Worm (Caenorhabditis elegans) whole organism, late embryonic: Measurements from ENCODE around the gene dao-2.

Experiments used
- C08G9.2 ChIP-seq: sonication (generic microtip); optimal IDR thresholded peaks from 2 replicates; lab custom pipeline; 2016; ENCODE audit warnings: mild to moderate bottlenecking, missing genetic modification characterization, moderate library complexity, missing compliant biosample characterization
- C38D4.7 ChIP-seq: fragments of 200-800 bp; sonication (Bioruptor generic); optimal IDR thresholded peaks from 2 replicates; lab custom pipeline; 2018; ENCODE audit warnings: mild to moderate bottlenecking, missing genetic modification characterization, moderate library complexity, missing compliant biosample characterization
- F13H6.1 ChIP-seq: sonication (generic microtip); optimal IDR thresholded peaks from 2 replicates; lab custom pipeline; 2016; ENCODE audit warnings: missing genetic modification characterization, missing compliant biosample characterization
- K02D7.2 ChIP-seq: sonication (generic microtip); optimal IDR thresholded peaks from 2 replicates; lab custom pipeline; 2017; ENCODE audit warnings: mild to moderate bottlenecking, missing genetic modification characterization, missing compliant biosample characterization
- T23F11.4 ChIP-seq: fragments of 200-800 bp; sonication (Bioruptor generic); optimal IDR thresholded peaks from 2 replicates; lab custom pipeline; 2018; ENCODE audit warnings: mild to moderate bottlenecking, missing genetic modification characterization, missing compliant biosample characterization
- ahr-1 ChIP-seq: sonication (generic microtip); optimal IDR thresholded peaks from 2 replicates; lab custom pipeline; 2016; ENCODE audit warnings: missing genetic modification characterization, missing compliant biosample characterization
- ceh-14 ChIP-seq: sonication (generic microtip); optimal IDR thresholded peaks from 2 replicates; lab custom pipeline; 2016; ENCODE audit warnings: missing genotype, missing genetic modification characterization, missing compliant biosample characterization
- ceh-18 ChIP-seq: sonication (generic microtip); optimal IDR thresholded peaks from 2 replicates; lab custom pipeline; 2016; ENCODE audit warnings: missing genetic modification characterization, missing compliant biosample characterization
- ceh-2 ChIP-seq: sonication (generic microtip); optimal IDR thresholded peaks from 2 replicates; lab custom pipeline; 2016; ENCODE audit warnings: missing genotype, missing genetic modification characterization, missing compliant biosample characterization
- ceh-24 ChIP-seq: sonication (generic microtip); optimal IDR thresholded peaks from 2 replicates; lab custom pipeline; 2016; ENCODE audit warnings: mild to moderate bottlenecking, missing genetic modification characterization, missing compliant biosample characterization
- ceh-30 ChIP-seq: fragments of 150-350 bp; optimal IDR thresholded peaks from 2 replicates; lab custom pipeline; 2014; ENCODE audit warnings: missing biosample characterization, missing genetic modification characterization
- ceh-31 ChIP-seq: sonication (generic microtip); optimal IDR thresholded peaks from 2 replicates; lab custom pipeline; 2016; ENCODE audit warnings: missing genetic modification characterization, missing compliant biosample characterization
- ceh-34 ChIP-seq: sonication (generic microtip); optimal IDR thresholded peaks from 2 replicates; lab custom pipeline; 2016; ENCODE audit warnings: mild to moderate bottlenecking, missing genetic modification characterization, missing compliant biosample characterization
- ceh-45 ChIP-seq: fragments of 200-800 bp; sonication (Bioruptor generic); IDR thresholded peaks from 2 replicates; pipeline ENCODE4 v1.3.6; 2022; ENCODE audit warnings: missing genetic modification reagents, missing genetic modification characterization, missing compliant biosample characterization
- ceh-6 ChIP-seq: fragments of 200-800 bp; sonication (Bioruptor generic); optimal IDR thresholded peaks from 2 replicates; lab custom pipeline; 2018; ENCODE audit warnings: mild to moderate bottlenecking, missing genetic modification characterization, missing compliant biosample characterization
- ceh-9 ChIP-seq: sonication (generic microtip); optimal IDR thresholded peaks from 2 replicates; lab custom pipeline; 2016; ENCODE audit warnings: mild to moderate bottlenecking, missing genetic modification characterization, inconsistent platforms, missing compliant biosample characterization
- che-1 ChIP-seq: sonication (generic microtip); optimal IDR thresholded peaks from 2 replicates; lab custom pipeline; 2016; ENCODE audit warnings: mild to moderate bottlenecking, missing genetic modification characterization, missing compliant biosample characterization
- elt-2 ChIP-seq: sonication (generic microtip); optimal IDR thresholded peaks from 2 replicates; lab custom pipeline; 2016; ENCODE audit warnings: missing genetic modification reagents, missing genetic modification characterization, missing compliant biosample characterization
- ets-4 ChIP-seq: sonication (generic microtip); optimal IDR thresholded peaks from 2 replicates; lab custom pipeline; 2016; ENCODE audit warnings: missing genetic modification characterization, missing compliant biosample characterization
- fax-1 ChIP-seq: sonication (generic microtip); optimal IDR thresholded peaks from 2 replicates; lab custom pipeline; 2016; ENCODE audit warnings: missing genotype, missing genetic modification characterization, missing compliant biosample characterization
- fkh-6 ChIP-seq: sonication (generic microtip); optimal IDR thresholded peaks from 2 replicates; lab custom pipeline; 2016; ENCODE audit warnings: missing genetic modification characterization, missing compliant biosample characterization
- gmeb-2 ChIP-seq: sonication (generic microtip); optimal IDR thresholded peaks from 2 replicates; lab custom pipeline; 2016; ENCODE audit warnings: missing genetic modification characterization, inconsistent platforms, missing compliant biosample characterization
- hlh-13 ChIP-seq: fragments of 200-800 bp; sonication (Bioruptor generic); optimal IDR thresholded peaks from 2 replicates; lab custom pipeline; 2018; ENCODE audit warnings: mild to moderate bottlenecking, missing genetic modification characterization, missing compliant biosample characterization
- hlh-8 ChIP-seq: sonication (generic microtip); optimal IDR thresholded peaks from 2 replicates; lab custom pipeline; 2016; ENCODE audit warnings: missing genotype, missing genetic modification characterization, missing compliant biosample characterization
- lim-6 ChIP-seq: sonication (generic microtip); optimal IDR thresholded peaks from 2 replicates; lab custom pipeline; 2016; ENCODE audit warnings: missing genetic modification characterization, missing compliant biosample characterization
- lin-11 ChIP-seq: fragments of 200-800 bp; sonication (Bioruptor generic); optimal IDR thresholded peaks from 2 replicates; lab custom pipeline; 2018; ENCODE audit warnings: mild to moderate bottlenecking, missing genetic modification characterization, missing compliant biosample characterization
- mec-3 ChIP-seq: sonication (generic microtip); optimal IDR thresholded peaks from 2 replicates; lab custom pipeline; 2016; ENCODE audit warnings: borderline replicate concordance, missing genetic modification characterization, missing compliant biosample characterization
- nfya-1 ChIP-seq: sonication (generic microtip); optimal IDR thresholded peaks from 2 replicates; lab custom pipeline; 2017; ENCODE audit warnings: missing genetic modification characterization, mild to moderate bottlenecking, missing compliant biosample characterization, antibody characterized with exemption, moderate library complexity
- nhr-11 ChIP-seq: fragments of 150-350 bp; optimal IDR thresholded peaks from 2 replicates; lab custom pipeline; 2014; ENCODE audit warnings: missing biosample characterization, missing genetic modification characterization
- nhr-232 ChIP-seq: sonication (generic microtip); optimal IDR thresholded peaks from 2 replicates; lab custom pipeline; 2016; ENCODE audit warnings: missing genetic modification characterization, missing compliant biosample characterization
- npax-4 ChIP-seq: sonication (generic microtip); optimal IDR thresholded peaks from 2 replicates; lab custom pipeline; 2016; ENCODE audit warnings: missing genetic modification characterization, missing compliant biosample characterization
- pag-3 ChIP-seq: sonication (generic microtip); optimal IDR thresholded peaks from 2 replicates; lab custom pipeline; 2016; ENCODE audit warnings: missing compliant biosample characterization, missing genetic modification characterization, borderline replicate concordance
- pat-9 ChIP-seq: fragments of 200-800 bp; sonication (Bioruptor generic); optimal IDR thresholded peaks from 2 replicates; lab custom pipeline; 2018; ENCODE audit warnings: mild to moderate bottlenecking, missing genetic modification characterization, moderate library complexity, missing compliant biosample characterization
- pha-2 ChIP-seq: sonication (generic microtip); optimal IDR thresholded peaks from 2 replicates; lab custom pipeline; 2017; ENCODE audit warnings: mild to moderate bottlenecking, missing genetic modification characterization, missing compliant biosample characterization
- pha-4 ChIP-seq: fragments of 150-350 bp; optimal IDR thresholded peaks from 2 replicates; lab custom pipeline; 2018; ENCODE audit warnings: missing biosample characterization, missing genetic modification reagents, missing genetic modification characterization
- pqm-1 ChIP-seq: sonication (generic microtip); optimal IDR thresholded peaks from 2 replicates; lab custom pipeline; 2016; ENCODE audit warnings: missing genetic modification characterization, missing compliant biosample characterization
- pros-1 ChIP-seq: fragments of 150-350 bp; optimal IDR thresholded peaks from 2 replicates; lab custom pipeline; 2014; ENCODE audit warnings: missing biosample characterization, missing genetic modification reagents, missing genetic modification characterization
- ref-2 ChIP-seq: sonication (generic microtip); optimal IDR thresholded peaks from 2 replicates; lab custom pipeline; 2016; ENCODE audit warnings: missing genetic modification characterization, missing compliant biosample characterization
- rnt-1 ChIP-seq: sonication (generic microtip); optimal IDR thresholded peaks from 2 replicates; lab custom pipeline; 2016; ENCODE audit warnings: missing genetic modification characterization, missing compliant biosample characterization
- sox-2 ChIP-seq: fragments of 200-800 bp; sonication (Bioruptor generic); IDR thresholded peaks from 2 replicates; pipeline ENCODE4 v1.3.6; 2022; ENCODE audit warnings: missing genetic modification reagents, missing genetic modification characterization, missing compliant biosample characterization
- sox-4 ChIP-seq: sonication (generic microtip); optimal IDR thresholded peaks from 2 replicates; lab custom pipeline; 2017; ENCODE audit warnings: mild to moderate bottlenecking, missing genetic modification characterization, inconsistent platforms, missing compliant biosample characterization
- syd-9 ChIP-seq: sonication (generic microtip); optimal IDR thresholded peaks from 2 replicates; lab custom pipeline; 2016; ENCODE audit warnings: mild to moderate bottlenecking, missing genetic modification characterization, moderate library complexity, missing compliant biosample characterization
- tbx-2 ChIP-seq: sonication (generic microtip); optimal IDR thresholded peaks from 2 replicates; lab custom pipeline; 2016; ENCODE audit warnings: missing genetic modification characterization, missing compliant biosample characterization
- tbx-7 ChIP-seq: sonication (generic microtip); optimal IDR thresholded peaks from 2 replicates; lab custom pipeline; 2016; ENCODE audit warnings: missing genotype, missing genetic modification characterization, missing compliant biosample characterization
- ttx-3 ChIP-seq: sonication (generic microtip); optimal IDR thresholded peaks from 2 replicates; lab custom pipeline; 2016; ENCODE audit warnings: missing genetic modification reagents, missing genetic modification characterization, missing compliant biosample characterization
- unc-3 ChIP-seq, 2 experiments: fragments of 200-800 bp in 1 of 2; sonication (Bioruptor generic) in 1 of 2; sonication (generic microtip) in 1 of 2; conservative IDR thresholded peaks in 1 of 2; optimal IDR thresholded peaks in 1 of 2; 2 replicates each; pipeline versions ENCODE4 v1.3.6 to Lab custom; 2016 to 2022; ENCODE audit warnings: missing compliant biosample characterization in 2 of 2, missing genetic modification characterization in 2 of 2, missing genetic modification reagents in 1 of 2
- unc-42 ChIP-seq: sonication (generic microtip); optimal IDR thresholded peaks from 2 replicates; lab custom pipeline; 2016; ENCODE audit warnings: missing genotype, missing genetic modification characterization, missing compliant biosample characterization
- zip-5 ChIP-seq: sonication (generic microtip); optimal IDR thresholded peaks from 2 replicates; lab custom pipeline; 2016; ENCODE audit warnings: missing genetic modification characterization, missing compliant biosample characterization

dao-2 gene

DNA sequence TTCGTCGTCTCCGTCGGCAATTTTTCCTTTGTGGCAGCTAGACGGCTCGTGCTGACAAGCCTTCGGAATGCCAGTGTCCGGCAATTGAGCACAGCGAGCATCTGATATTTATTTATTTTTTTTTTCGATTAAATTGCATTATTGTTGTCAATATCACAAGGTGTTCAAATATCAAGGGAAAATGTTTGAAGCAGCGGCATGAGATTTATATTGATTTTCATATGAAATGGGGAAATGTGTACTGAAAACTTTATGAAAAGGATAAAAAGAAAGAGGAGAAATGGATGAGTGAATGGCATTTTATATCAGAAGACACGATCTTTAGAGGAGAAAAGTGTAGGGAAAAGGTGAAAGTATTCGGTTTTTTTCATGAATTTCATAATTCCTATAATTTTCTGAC is 39.8 kb downstream of the dao-2 start, which contains the start of gene coa-3:
Gene coa-3, minus strand, starts transcription at position 101 of the 400 bp plus-strand sequence.
- TF ChIP-seq nhr-11 (tag; lab: Kevin White, UChicago) (no peak), C38D4.7 (GFP tag; lab: Kevin White, UChicago) (no peak), pag-3 (tag; lab: Kevin White, UChicago) (no peak), ceh-24 (no peak), ref-2 (tag; lab: Kevin White, UChicago) (no peak), gmeb-2 (tag; lab: Kevin White, UChicago) (no peak), pros-1 (tag; lab: Kevin White, UChicago) (no peak), T23F11.4 (GFP tag; lab: Kevin White, UChicago) (no peak), lim-6 (no peak), hlh-13 (GFP tag; lab: Kevin White, UChicago) (no peak), ceh-31 (no peak), unc-3 (GFP tag; conservative IDR thresholded peaks at IDR 0.05; lab: Robert Waterston, UW) (no peak), unc-3 (tag; optimal IDR thresholded peaks at IDR 0.05; lab: Kevin White, UChicago) (no peak), ceh-30 (tag; lab: Kevin White, UChicago) (no peak), F13H6.1 (tag; lab: Kevin White, UChicago) (no peak), nfya-1 (no peak), ceh-9 (tag; lab: Kevin White, UChicago) (no peak)

DNA sequence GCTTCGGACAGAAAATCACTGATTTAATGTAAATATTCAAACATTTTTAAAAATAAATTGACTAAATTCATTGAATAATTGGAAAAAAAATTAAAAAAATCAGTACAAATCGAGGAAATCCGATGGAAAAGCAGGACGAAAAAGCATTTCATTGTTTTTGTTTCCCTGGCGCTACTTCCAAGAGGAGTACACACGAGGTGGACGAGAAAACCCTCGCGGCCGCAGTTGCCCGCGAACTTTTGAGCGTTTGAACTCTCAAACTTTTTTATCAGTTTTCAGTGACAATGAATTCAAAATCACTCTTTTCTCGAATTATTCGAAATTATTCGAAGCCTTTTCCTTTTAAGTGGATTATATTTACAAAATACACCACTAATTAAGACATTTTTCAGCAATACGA is 40.3 kb downstream of the dao-2 start, which contains the start of gene F35D11.4:
Gene F35D11.4, plus strand, starts transcription at position 393 of the 400 bp plus-strand sequence.
- TF ChIP-seq nhr-232 (no peak), ceh-9 (tag; lab: Kevin White, UChicago) (no peak), fax-1 (peak; percentile 50), ceh-45 (GFP tag; lab: Robert Waterston, UW) (no peak), pha-4 (no peak), T23F11.4 (GFP tag; lab: Kevin White, UChicago) (no peak), ceh-31 (peak; percentile 94), ceh-14 (tag; lab: Kevin White, UChicago) (peak; percentile 49), unc-42 (tag; lab: Kevin White, UChicago) (no peak), syd-9 (no peak), mec-3 (tag; lab: Kevin White, UChicago) (no peak), sox-2 (GFP tag; lab: Robert Waterston, UW) (no peak), C08G9.2 (peak; percentile 92), ttx-3 (peak; percentile 10), che-1 (tag; lab: Kevin White, UChicago) (no peak), rnt-1 (tag; lab: Kevin White, UChicago) (peak; percentile 55), lin-11 (tag; lab: Kevin White, UChicago) (no peak), ceh-18 (tag; lab: Kevin White, UChicago) (no peak), elt-2 (tag; lab: Kevin White, UChicago) (peak; percentile 76), F13H6.1 (tag; lab: Kevin White, UChicago) (peak; percentile 5), tbx-2 (tag; lab: Kevin White, UChicago) (peak; percentile 87), sox-4 (tag; lab: Kevin White, UChicago) (no peak), pat-9 (no peak), hlh-8 (peak; percentile 85), npax-4 (tag; lab: Kevin White, UChicago) (no peak), lim-6 (peak; percentile 5), ceh-2 (peak; percentile 89), tbx-7 (tag; lab: Kevin White, UChicago) (peak; percentile 87), nfya-1 (peak; percentile 1), fkh-6 (tag; lab: Kevin White, UChicago) (peak; percentile 22), ceh-34 (peak; percentile 16), pha-2 (tag; lab: Kevin White, UChicago) (no peak), zip-5 (tag; lab: Kevin White, UChicago) (peak; percentile 79), pqm-1 (tag; lab: Kevin White, UChicago) (peak; percentile 37), ref-2 (tag; lab: Kevin White, UChicago) (peak; percentile 83), ets-4 (tag; lab: Kevin White, UChicago) (peak; percentile 88), ahr-1 (tag; lab: Kevin White, UChicago) (peak; percentile 26), ceh-6 (GFP tag; lab: Kevin White, UChicago) (no peak), K02D7.2 (tag; lab: Kevin White, UChicago) (no peak)
